Fruit fly (Drosophila melanogaster) whole organism, embryonic: Measurements from ENCODE around the gene Ssadh.

Experiments used
- CG11696 ChIP-seq: fragments of 200-800 bp; sonication (Bioruptor generic); IDR thresholded peaks from 2 replicates; pipeline ENCODE4 v1.3.6; 2022; ENCODE audit warnings: missing biosample characterization, missing genetic modification characterization
- CG13123 ChIP-seq: fragments of 200-800 bp; sonication (Bioruptor generic); optimal IDR thresholded peaks from 2 replicates; lab custom pipeline; 2016; ENCODE audit warnings: missing biosample characterization, missing genetic modification characterization
- CG1602 ChIP-seq: fragments of 200-800 bp; sonication (Bioruptor generic); optimal IDR thresholded peaks from 3 replicates; lab custom pipeline; 2016; ENCODE audit warnings: missing biosample characterization, missing genetic modification characterization
- CG17568 ChIP-seq: fragments of 200-800 bp; sonication (Bioruptor generic); optimal IDR thresholded peaks from 2 replicates; lab custom pipeline; 2018; ENCODE audit warnings: missing biosample characterization, mild to moderate bottlenecking, missing genetic modification characterization, moderate library complexity
- CG17829 ChIP-seq: fragments of 200-800 bp; optimal IDR thresholded peaks from 2 replicates; lab custom pipeline; 2019; ENCODE audit warnings: missing biosample characterization, mild to moderate bottlenecking, missing genetic modification characterization, moderate library complexity
- CG30403 ChIP-seq: fragments of 200-800 bp; sonication (Bioruptor generic); optimal IDR thresholded peaks from 3 replicates; lab custom pipeline; 2016; ENCODE audit warnings: missing biosample characterization, missing genetic modification characterization
- CG4282 ChIP-seq: fragments of 200-800 bp; sonication (Bioruptor generic); optimal IDR thresholded peaks from 2 replicates; lab custom pipeline; 2016; ENCODE audit warnings: missing biosample characterization, missing genetic modification characterization
- CG6765 ChIP-seq: fragments of 200-800 bp; sonication (Bioruptor generic); optimal IDR thresholded peaks from 3 replicates; lab custom pipeline; 2017; ENCODE audit warnings: missing biosample characterization, mild to moderate bottlenecking, missing genetic modification characterization
- D ChIP-seq, 2 experiments: fragments of 200-800 bp in 1 of 2; fragments of >200 bp in 1 of 2; sonication (Bioruptor generic) in 1 of 2; optimal IDR thresholded peaks; 2 replicates in 1 of 2; 3 replicates in 1 of 2; lab custom pipeline; 2017; ENCODE audit warnings: mild to moderate bottlenecking in 1 of 2, missing biosample characterization in 1 of 2, missing genetic modification characterization in 1 of 2, missing genetic modification reagents in 1 of 2
- Dip3 ChIP-seq: fragments of 200-800 bp; sonication (Bioruptor generic); optimal IDR thresholded peaks from 3 replicates; lab custom pipeline; 2016; ENCODE audit warnings: missing biosample characterization, missing genetic modification characterization
- Drgx ChIP-seq: fragments of 200-800 bp; sonication (Bioruptor generic); IDR thresholded peaks from 2 replicates; pipeline ENCODE4 v1.3.6; 2022; ENCODE audit warnings: missing biosample characterization, missing genetic modification characterization
- ERR ChIP-seq: fragments of 200-800 bp; sonication (Bioruptor generic); optimal IDR thresholded peaks from 2 replicates; lab custom pipeline; 2016; ENCODE audit warnings: missing biosample characterization, missing genetic modification characterization
- Hand ChIP-seq: fragments of 200-800 bp; sonication (Bioruptor generic); optimal IDR thresholded peaks from 2 replicates; lab custom pipeline; 2017; ENCODE audit warnings: mild to moderate bottlenecking, missing biosample characterization, missing genetic modification reagents, missing genetic modification characterization
- Hr3 ChIP-seq: fragments of 200-800 bp; sonication (Bioruptor generic); optimal IDR thresholded peaks from 3 replicates; lab custom pipeline; 2016; ENCODE audit warnings: missing biosample characterization, missing genetic modification characterization
- Jarid2 ChIP-seq: fragments of 200-800 bp; sonication (Bioruptor generic); optimal IDR thresholded peaks from 3 replicates; lab custom pipeline; 2017; ENCODE audit warnings: mild to moderate bottlenecking, missing biosample characterization, missing genetic modification reagents, missing genetic modification characterization
- Lhr ChIP-seq: fragments of 200-800 bp; sonication (Bioruptor generic); optimal IDR thresholded peaks from 3 replicates; lab custom pipeline; 2017; ENCODE audit warnings: mild to moderate bottlenecking, missing biosample characterization, missing genetic modification reagents, missing genetic modification characterization
- Meics ChIP-seq: fragments of 200-800 bp; sonication (Bioruptor generic); optimal IDR thresholded peaks from 2 replicates; lab custom pipeline; 2017; ENCODE audit warnings: missing biosample characterization, mild to moderate bottlenecking, missing genetic modification characterization
- Myb ChIP-seq: fragments of 200-800 bp; sonication (Bioruptor generic); optimal IDR thresholded peaks from 2 replicates; lab custom pipeline; 2016; ENCODE audit warnings: missing biosample characterization, missing genetic modification characterization
- NFAT ChIP-seq: fragments of 200-800 bp; sonication (Bioruptor generic); IDR thresholded peaks from 2 replicates; pipeline ENCODE4 v1.3.6; 2022; ENCODE audit warnings: missing biosample characterization, missing genetic modification characterization
- Oli ChIP-seq: fragments of 200-800 bp; sonication (Bioruptor generic); optimal IDR thresholded peaks from 2 replicates; lab custom pipeline; 2018; ENCODE audit warnings: missing biosample characterization, mild to moderate bottlenecking, missing genetic modification characterization, moderate library complexity
- Opbp ChIP-seq: fragments of 200-800 bp; sonication (Bioruptor generic); IDR thresholded peaks from 3 replicates; pipeline ENCODE4 v1.3.6; 2022; ENCODE audit warnings: missing biosample characterization, missing genetic modification characterization; ENCODE audit not compliant: partially characterized antibody
- Rx ChIP-seq: fragments of 200-800 bp; sonication (Bioruptor generic); IDR thresholded peaks from 2 replicates; pipeline ENCODE4 v1.3.6; 2022; ENCODE audit warnings: missing biosample characterization, missing genetic modification characterization
- Sin3A ChIP-seq: fragments of >200 bp; optimal IDR thresholded peaks from 2 replicates; lab custom pipeline; 2018
- ara ChIP-seq: fragments of 200-800 bp; sonication (Bioruptor generic); IDR thresholded peaks from 2 replicates; pipeline ENCODE4 v1.3.6; 2022; ENCODE audit warnings: missing biosample characterization, missing genetic modification characterization
- btn ChIP-seq: fragments of 200-800 bp; sonication (Bioruptor generic); optimal IDR thresholded peaks from 2 replicates; lab custom pipeline; 2016; ENCODE audit warnings: missing biosample characterization, missing genetic modification characterization
- crol ChIP-seq: fragments of 200-800 bp; sonication (Bioruptor generic); IDR thresholded peaks from 2 replicates; pipeline ENCODE4 v1.3.6; 2022; ENCODE audit warnings: missing biosample characterization, missing genetic modification characterization
- cwo ChIP-seq: fragments of 200-800 bp; sonication (Bioruptor generic); optimal IDR thresholded peaks from 3 replicates; lab custom pipeline; 2017; ENCODE audit warnings: missing biosample characterization, missing genetic modification characterization, mild to moderate bottlenecking, moderate library complexity, missing genetic modification reagents
- kni ChIP-seq: fragments of 200-800 bp; sonication (Bioruptor generic); optimal IDR thresholded peaks from 3 replicates; lab custom pipeline; 2017; ENCODE audit warnings: mild to moderate bottlenecking, missing biosample characterization, missing genetic modification reagents, missing genetic modification characterization
- lmd ChIP-seq: fragments of 200-800 bp; sonication (Bioruptor generic); IDR thresholded peaks from 2 replicates; pipeline ENCODE4 v1.3.6; 2022; ENCODE audit warnings: missing biosample characterization, missing genetic modification characterization
- mam ChIP-seq: fragments of 200-800 bp; sonication (Bioruptor generic); optimal IDR thresholded peaks from 3 replicates; lab custom pipeline; 2016; ENCODE audit warnings: missing biosample characterization, missing genetic modification characterization
- pros ChIP-seq: fragments of 200-800 bp; sonication (Bioruptor generic); optimal IDR thresholded peaks from 3 replicates; lab custom pipeline; 2019; ENCODE audit warnings: missing biosample characterization, mild to moderate bottlenecking, missing genetic modification characterization, moderate library complexity
- run ChIP-seq: fragments of 200-800 bp; sonication (Bioruptor generic); optimal IDR thresholded peaks from 3 replicates; lab custom pipeline; 2018; ENCODE audit warnings: missing biosample characterization, mild to moderate bottlenecking, missing genetic modification characterization
- scrt ChIP-seq: fragments of 200-800 bp; sonication (Bioruptor generic); optimal IDR thresholded peaks from 2 replicates; lab custom pipeline; 2018; ENCODE audit warnings: missing biosample characterization, mild to moderate bottlenecking, missing genetic modification characterization, moderate library complexity
- vnd ChIP-seq: fragments of 200-800 bp; sonication (Bioruptor generic); IDR thresholded peaks from 3 replicates; pipeline ENCODE4 v1.3.6; 2022; ENCODE audit warnings: missing biosample characterization, missing genetic modification characterization; ENCODE audit not compliant: partially characterized antibody
- vvl ChIP-seq: fragments of 200-800 bp; sonication (Bioruptor generic); IDR thresholded peaks from 2 replicates; pipeline ENCODE4 v1.3.6; 2022; ENCODE audit warnings: missing biosample characterization, missing genetic modification characterization
- wor ChIP-seq: fragments of 200-800 bp; sonication (Bioruptor generic); IDR thresholded peaks from 2 replicates; pipeline ENCODE4 v1.3.6; 2022; ENCODE audit warnings: missing biosample characterization, missing genetic modification characterization

Gene Ssadh

DNA sequence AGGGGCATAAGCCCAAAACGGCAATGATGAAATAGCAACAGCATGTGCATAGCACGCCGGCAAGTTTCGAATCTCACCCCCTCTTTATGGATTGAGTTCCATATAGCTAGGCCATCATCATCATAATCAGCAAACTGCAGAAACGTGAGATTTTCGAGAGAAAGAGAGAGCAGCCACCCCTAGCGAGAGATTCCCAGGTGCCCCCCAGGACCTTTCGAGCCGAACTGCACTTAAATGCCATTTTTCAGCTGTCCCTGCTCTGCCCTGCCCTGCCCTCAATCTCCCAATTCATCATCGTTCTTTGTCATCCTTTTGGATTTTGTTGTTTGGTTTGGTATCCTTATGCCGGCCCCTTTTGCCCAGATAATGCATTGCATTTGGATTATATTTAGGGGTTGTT lies 39.0 kb downstream of the Ssadh start:
- no peak for TF ChIP-seq Jarid2
- TF ChIP-seq btn: no peak
- no peak for TF ChIP-seq Sin3A (lab: Kevin White, UChicago)
- TF ChIP-seq crol: peak; percentile 21; the same call in 1 of the 2 replicates
- no peak for TF ChIP-seq Rx (GFP tag; lab: Robert Waterston, UW)
- TF ChIP-seq D (optimal IDR thresholded peaks at IDR 0.05; lab: Kevin White, UChicago): peak; percentile 64
- no peak for TF ChIP-seq D (GFP tag; optimal IDR thresholded peaks at IDR 0.05; lab: Kevin White, UChicago)
- TF ChIP-seq kni (GFP tag; lab: Kevin White, UChicago): peak; percentile 70
- peak; percentile 96 for TF ChIP-seq pros (GFP tag; lab: Kevin White, UChicago)
- no peak for TF ChIP-seq CG30403 (GFP tag; lab: Kevin White, UChicago)
- TF ChIP-seq CG17568 (GFP tag; lab: Kevin White, UChicago): no peak
- TF ChIP-seq CG13123 (GFP tag; lab: Kevin White, UChicago): no peak
- no peak for TF ChIP-seq NFAT (GFP tag; lab: Robert Waterston, UW)
- TF ChIP-seq vnd: no peak
- TF ChIP-seq Opbp (GFP tag; lab: Robert Waterston, UW): 0 out of 3 replicates have a peak, but pooled peaks have one; percentile 18
- no peak for TF ChIP-seq mam (GFP tag; lab: Kevin White, UChicago)
- no peak for TF ChIP-seq run (tag; lab: Kevin White, UChicago)
- no peak for TF ChIP-seq CG6765 (GFP tag; lab: Kevin White, UChicago)

DNA sequence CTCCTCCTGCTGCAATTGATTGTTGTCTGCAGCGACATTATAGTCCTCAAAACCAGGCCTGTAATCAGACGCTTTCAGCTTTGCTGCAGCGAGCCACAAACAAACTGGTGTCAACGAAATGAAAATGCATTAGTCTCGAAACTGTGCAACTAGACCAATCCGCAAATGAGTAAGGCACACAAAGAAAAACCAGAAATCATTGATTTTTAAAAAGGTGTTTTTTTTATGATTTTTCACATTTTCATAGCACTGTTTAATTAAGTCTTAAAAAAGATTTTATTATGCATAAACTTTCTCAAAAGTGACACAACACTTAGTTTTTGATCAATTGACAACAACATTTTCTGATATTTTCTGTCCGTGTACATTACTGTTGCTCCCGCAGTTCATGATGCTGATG lies 43.6 kb downstream of the Ssadh start, which contains the start of gene CG4582:
TSS of gene CG4582 (minus strand) at position 101 of the 400 bp plus-strand sequence.
- TF ChIP-seq ERR (GFP tag; lab: Kevin White, UChicago): no peak
- TF ChIP-seq Meics (GFP tag; lab: Kevin White, UChicago): no peak
- TF ChIP-seq CG1602 (GFP tag; lab: Kevin White, UChicago): no peak
- no peak for TF ChIP-seq Hr3 (GFP tag; lab: Kevin White, UChicago)
- no peak for TF ChIP-seq vvl (GFP tag; lab: Robert Waterston, UW)
- TF ChIP-seq Drgx (GFP tag; lab: Robert Waterston, UW): no peak
- TF ChIP-seq scrt (GFP tag; lab: Kevin White, UChicago): no peak
- no peak for TF ChIP-seq CG11696 (GFP tag; lab: Robert Waterston, UW)
- TF ChIP-seq Oli (tag; lab: Kevin White, UChicago): no peak
- no peak for TF ChIP-seq Hand (GFP tag; lab: Kevin White, UChicago)
- TF ChIP-seq cwo (GFP tag; lab: Kevin White, UChicago): no peak
- no peak for TF ChIP-seq ara
- no peak for TF ChIP-seq CG17829 (tag; lab: Kevin White, UChicago)
- TF ChIP-seq lmd (GFP tag; lab: Robert Waterston, UW): no peak
- TF ChIP-seq CG4282: no peak
- no peak for TF ChIP-seq Myb
- no peak for TF ChIP-seq Lhr
- TF ChIP-seq Dip3 (GFP tag; lab: Kevin White, UChicago): no peak
- no peak for TF ChIP-seq wor (GFP tag; lab: Robert Waterston, UW)
